Fruit fly (Drosophila melanogaster) whole organism, embryonic: ENCODE data around the gene Nf-YC.

Experiments
- Bteb2 ChIP-seq: fragments of 200-800 bp; sonication (Bioruptor generic); optimal IDR thresholded peaks from 2 replicates; lab custom pipeline; 2016; ENCODE audit warnings: missing biosample characterization, missing genetic modification characterization
- CG10209 ChIP-seq: fragments of 200-800 bp; sonication (Bioruptor generic); optimal IDR thresholded peaks from 3 replicates; lab custom pipeline; 2017; ENCODE audit warnings: missing biosample characterization, mild to moderate bottlenecking, missing genetic modification characterization, missing genetic modification reagents
- CG10431 ChIP-seq: fragments of 200-800 bp; sonication (Bioruptor generic); optimal IDR thresholded peaks from 3 replicates; lab custom pipeline; 2018; ENCODE audit warnings: missing biosample characterization, mild to moderate bottlenecking, missing genetic modification characterization
- CG13287 ChIP-seq: fragments of 200-800 bp; sonication (Bioruptor generic); IDR thresholded peaks from 2 replicates; pipeline ENCODE4 v1.3.6; 2022; ENCODE audit warnings: missing biosample characterization, missing genetic modification characterization; ENCODE audit not compliant: partially characterized antibody
- CG15479 ChIP-seq: fragments of 200-800 bp; sonication (Bioruptor generic); optimal IDR thresholded peaks from 3 replicates; lab custom pipeline; 2019; ENCODE audit warnings: missing biosample characterization, mild to moderate bottlenecking, missing genetic modification characterization, moderate library complexity
- CG1603 ChIP-seq: fragments of 200-800 bp; sonication (Bioruptor generic); optimal IDR thresholded peaks from 2 replicates; lab custom pipeline; 2019; ENCODE audit warnings: missing biosample characterization, mild to moderate bottlenecking, missing genetic modification characterization, moderate library complexity
- CG16813 ChIP-seq: fragments of 200-800 bp; sonication (Bioruptor generic); IDR thresholded peaks from 3 replicates; pipeline ENCODE4 v1.3.6; 2022; ENCODE audit warnings: missing biosample characterization, missing genetic modification characterization; ENCODE audit not compliant: partially characterized antibody
- CG16863 ChIP-seq: fragments of 200-800 bp; sonication (Bioruptor generic); optimal IDR thresholded peaks from 3 replicates; lab custom pipeline; 2016; ENCODE audit warnings: missing biosample characterization, missing genetic modification characterization
- CG2875 ChIP-seq: fragments of 200-800 bp; sonication (Bioruptor generic); optimal IDR thresholded peaks from 2 replicates; lab custom pipeline; 2017; ENCODE audit warnings: missing biosample characterization, mild to moderate bottlenecking, missing genetic modification characterization, missing genetic modification reagents
- CG3163 ChIP-seq: fragments of 200-800 bp; sonication (Bioruptor generic); optimal IDR thresholded peaks from 3 replicates; lab custom pipeline; 2016; ENCODE audit warnings: missing biosample characterization, missing genetic modification characterization
- CG32772 ChIP-seq: fragments of 200-800 bp; sonication (Bioruptor generic); IDR thresholded peaks from 2 replicates; pipeline ENCODE4 v1.3.6; 2022; ENCODE audit warnings: missing biosample characterization, missing genetic modification characterization
- CG34376 ChIP-seq: fragments of 200-800 bp; sonication (Bioruptor generic); optimal IDR thresholded peaks from 2 replicates; lab custom pipeline; 2018; ENCODE audit warnings: missing biosample characterization, mild to moderate bottlenecking, missing genetic modification characterization
- CG3847 ChIP-seq: fragments of 200-800 bp; sonication (Bioruptor generic); IDR thresholded peaks from 2 replicates; pipeline ENCODE4 v1.3.6; 2022; ENCODE audit warnings: missing biosample characterization, missing genetic modification characterization
- CG4404 ChIP-seq: fragments of 200-800 bp; sonication (Bioruptor generic); IDR thresholded peaks from 2 replicates; pipeline ENCODE4 v1.3.6; 2022; ENCODE audit warnings: missing biosample characterization, missing genetic modification characterization
- CG6272 ChIP-seq: fragments of 200-800 bp; sonication (Bioruptor generic); IDR thresholded peaks from 2 replicates; pipeline ENCODE4 v1.3.6; 2022; ENCODE audit warnings: missing biosample characterization, missing genetic modification characterization
- CG6813 ChIP-seq: fragments of 200-800 bp; sonication (Bioruptor generic); optimal IDR thresholded peaks from 2 replicates; lab custom pipeline; 2017; ENCODE audit warnings: missing biosample characterization, missing genetic modification characterization, mild to moderate bottlenecking, moderate library complexity, missing genetic modification reagents
- CG7928 ChIP-seq: fragments of 200-800 bp; sonication (Bioruptor generic); optimal IDR thresholded peaks from 2 replicates; lab custom pipeline; 2017; ENCODE audit warnings: missing biosample characterization, mild to moderate bottlenecking, missing genetic modification characterization
- CG7963 ChIP-seq: fragments of 200-800 bp; sonication (Bioruptor generic); IDR thresholded peaks from 3 replicates; pipeline ENCODE4 v1.3.6; 2022; ENCODE audit warnings: missing biosample characterization, missing genetic modification characterization; ENCODE audit not compliant: partially characterized antibody
- CG9609 ChIP-seq: fragments of 200-800 bp; sonication (Bioruptor generic); optimal IDR thresholded peaks from 3 replicates; lab custom pipeline; 2016; ENCODE audit warnings: missing biosample characterization, missing genetic modification characterization
- CG9797 ChIP-seq: fragments of 200-800 bp; sonication (Bioruptor generic); optimal IDR thresholded peaks from 3 replicates; lab custom pipeline; 2018; ENCODE audit warnings: missing biosample characterization, mild to moderate bottlenecking, missing genetic modification characterization
- CTCF ChIP-seq: fragments of 200-800 bp; sonication (Bioruptor generic); optimal IDR thresholded peaks from 2 replicates; lab custom pipeline; 2017; ENCODE audit warnings: missing biosample characterization, mild to moderate bottlenecking, missing genetic modification characterization, moderate library complexity
- Chrac-16 ChIP-seq: fragments of 200-800 bp; sonication (Bioruptor generic); optimal IDR thresholded peaks from 3 replicates; lab custom pipeline; 2016; ENCODE audit warnings: missing biosample characterization, missing genetic modification characterization
- ERR ChIP-seq: fragments of 200-800 bp; sonication (Bioruptor generic); optimal IDR thresholded peaks from 2 replicates; lab custom pipeline; 2016; ENCODE audit warnings: missing biosample characterization, missing genetic modification characterization
- Gsc ChIP-seq: fragments of 200-800 bp; sonication (Bioruptor generic); IDR thresholded peaks from 2 replicates; pipeline ENCODE4 v1.3.6; 2022; ENCODE audit warnings: missing biosample characterization, missing genetic modification characterization
- Gug ChIP-seq: fragments of 200-800 bp; sonication (Bioruptor generic); IDR thresholded peaks from 4 replicates; pipeline ENCODE4 v1.3.6; 2022; ENCODE audit warnings: missing biosample characterization, missing genetic modification characterization
- Mad ChIP-seq: fragments of 200-800 bp; sonication (Bioruptor generic); optimal IDR thresholded peaks from 2 replicates; lab custom pipeline; 2016; ENCODE audit warnings: missing biosample characterization, missing genetic modification characterization
- Mes4 ChIP-seq: fragments of 200-800 bp; sonication (Bioruptor generic); optimal IDR thresholded peaks from 2 replicates; lab custom pipeline; 2016; ENCODE audit warnings: missing biosample characterization, missing genetic modification characterization
- Opbp ChIP-seq: fragments of 200-800 bp; sonication (Bioruptor generic); IDR thresholded peaks from 3 replicates; pipeline ENCODE4 v1.3.6; 2022; ENCODE audit warnings: missing biosample characterization, missing genetic modification characterization; ENCODE audit not compliant: partially characterized antibody
- Optix ChIP-seq: fragments of 200-800 bp; sonication (Bioruptor generic); IDR thresholded peaks from 3 replicates; pipeline ENCODE4 v1.3.6; 2022; ENCODE audit warnings: missing biosample characterization, missing genetic modification characterization
- Ptx1 ChIP-seq: fragments of 200-800 bp; sonication (Bioruptor generic); IDR thresholded peaks from 2 replicates; pipeline ENCODE4 v1.3.6; 2022; ENCODE audit warnings: missing biosample characterization, missing genetic modification characterization
- Stat92E ChIP-seq, 3 experiments: fragments of >200 bp in 2 of 3; fragments of 200-800 bp in 1 of 3; sonication (Bioruptor generic) in 1 of 3; optimal IDR thresholded peaks; 2 replicates each; lab custom pipeline; 2017 to 2019; ENCODE audit warnings: missing biosample characterization in 3 of 3, missing genetic modification characterization in 3 of 3, mild to moderate bottlenecking in 1 of 3, moderate library complexity in 1 of 3
- Usf ChIP-seq: fragments of 200-800 bp; sonication (Bioruptor generic); optimal IDR thresholded peaks from 2 replicates; lab custom pipeline; 2017; ENCODE audit warnings: missing genotype, missing biosample characterization, missing genetic modification characterization
- YL-1 ChIP-seq: fragments of 200-800 bp; sonication (Bioruptor generic); optimal IDR thresholded peaks from 3 replicates; lab custom pipeline; 2017; ENCODE audit warnings: missing biosample characterization, mild to moderate bottlenecking, missing genetic modification characterization
- amos ChIP-seq: fragments of 200-800 bp; sonication (Bioruptor generic); IDR thresholded peaks from 2 replicates; pipeline ENCODE4 v1.3.6; 2022; ENCODE audit warnings: missing biosample characterization, missing genetic modification characterization; ENCODE audit not compliant: partially characterized antibody
- ato ChIP-seq: fragments of 200-800 bp; sonication (Bioruptor generic); IDR thresholded peaks from 2 replicates; pipeline ENCODE4 v1.3.6; 2022; ENCODE audit warnings: missing biosample characterization, missing genetic modification characterization; ENCODE audit not compliant: partially characterized antibody
- cad ChIP-seq: fragments of >200 bp; optimal IDR thresholded peaks from 2 replicates; lab custom pipeline; 2017; ENCODE audit warnings: missing biosample characterization, missing genetic modification characterization
- cas ChIP-seq: fragments of 200-800 bp; sonication (Bioruptor generic); IDR thresholded peaks from 2 replicates; pipeline ENCODE4 v1.3.6; 2022; ENCODE audit warnings: missing biosample characterization, missing genetic modification characterization
- en ChIP-seq: fragments of 200-800 bp; sonication (Bioruptor generic); optimal IDR thresholded peaks from 2 replicates; lab custom pipeline; 2016; ENCODE audit warnings: missing biosample characterization, missing genetic modification characterization
- lmd ChIP-seq: fragments of 200-800 bp; sonication (Bioruptor generic); IDR thresholded peaks from 2 replicates; pipeline ENCODE4 v1.3.6; 2022; ENCODE audit warnings: missing biosample characterization, missing genetic modification characterization
- mam ChIP-seq: fragments of 200-800 bp; sonication (Bioruptor generic); optimal IDR thresholded peaks from 3 replicates; lab custom pipeline; 2016; ENCODE audit warnings: missing biosample characterization, missing genetic modification characterization
- nau ChIP-seq: fragments of 200-800 bp; sonication (Bioruptor generic); optimal IDR thresholded peaks from 3 replicates; lab custom pipeline; 2017; ENCODE audit warnings: missing biosample characterization, mild to moderate bottlenecking, missing genetic modification characterization, missing genetic modification reagents
- p53 ChIP-seq: fragments of 200-800 bp; sonication (Bioruptor generic); optimal IDR thresholded peaks from 2 replicates; lab custom pipeline; 2016; ENCODE audit warnings: missing biosample characterization, missing genetic modification characterization
- pum ChIP-seq: fragments of 200-800 bp; sonication (Bioruptor generic); optimal IDR thresholded peaks from 2 replicates; lab custom pipeline; 2016; ENCODE audit warnings: missing biosample characterization, missing genetic modification characterization
- rib ChIP-seq: fragments of 200-800 bp; sonication (Bioruptor generic); IDR thresholded peaks from 2 replicates; pipeline ENCODE4 v1.3.6; 2022; ENCODE audit warnings: missing biosample characterization, missing genetic modification characterization
- sc ChIP-seq, 3 experiments: fragments of >200 bp in 2 of 3; fragments of 200-800 bp in 1 of 3; sonication (Bioruptor generic) in 1 of 3; optimal IDR thresholded peaks; 2 replicates in 2 of 3; 3 replicates in 1 of 3; lab custom pipeline; 2017; ENCODE audit warnings: mild to moderate bottlenecking in 1 of 3, missing biosample characterization in 1 of 3, missing genetic modification characterization in 1 of 3, missing genetic modification reagents in 1 of 3
- sens ChIP-seq: fragments of 200-800 bp; sonication (Bioruptor generic); peaks from one replicate; lab custom pipeline; 2016; ENCODE audit warnings: missing biosample characterization, missing genetic modification characterization
- sob ChIP-seq: fragments of 200-800 bp; sonication (Bioruptor generic); IDR thresholded peaks from 2 replicates; pipeline ENCODE4 v1.3.6; 2022; ENCODE audit warnings: missing biosample characterization, missing genetic modification characterization
- tll ChIP-seq, 2 experiments: fragments of 200-800 bp in 1 of 2; fragments of >200 bp in 1 of 2; sonication (Bioruptor generic) in 1 of 2; optimal IDR thresholded peaks; 2 replicates each; lab custom pipeline; 2017 to 2019; ENCODE audit warnings: missing biosample characterization in 2 of 2, missing genetic modification characterization in 2 of 2, mild to moderate bottlenecking in 1 of 2, moderate library complexity in 1 of 2
- vfl ChIP-seq: fragments of 200-800 bp; sonication (Bioruptor generic); optimal IDR thresholded peaks from 2 replicates; lab custom pipeline; 2016; ENCODE audit warnings: missing biosample characterization, missing genetic modification characterization
- wor ChIP-seq: fragments of 200-800 bp; sonication (Bioruptor generic); IDR thresholded peaks from 2 replicates; pipeline ENCODE4 v1.3.6; 2022; ENCODE audit warnings: missing biosample characterization, missing genetic modification characterization

The Nf-YC gene

DNA sequence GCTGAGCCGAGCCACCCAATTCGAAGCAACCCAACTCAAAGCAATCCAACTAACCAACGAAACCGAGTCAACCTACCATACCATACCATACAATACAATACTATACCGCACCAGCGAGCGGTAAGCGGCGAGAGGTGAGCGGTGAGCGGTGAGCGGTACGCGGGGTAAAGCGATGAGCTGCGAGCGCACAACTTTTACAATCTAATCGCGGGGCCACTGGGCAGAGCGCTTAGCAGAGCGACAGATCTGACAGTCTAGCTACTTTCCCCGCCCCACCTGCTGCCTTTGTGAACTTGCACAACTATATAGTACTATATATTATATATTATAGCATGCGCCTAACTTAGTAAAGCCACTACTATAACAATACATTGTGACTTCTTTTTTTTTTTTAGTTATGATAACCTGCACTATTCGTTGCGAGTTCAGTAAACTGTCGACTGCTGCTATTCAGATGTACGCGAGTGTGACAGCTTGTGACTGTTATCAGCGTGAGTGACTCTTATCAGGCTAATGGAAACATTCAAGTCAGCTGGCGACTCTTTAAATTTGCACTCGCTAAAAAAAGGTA, 19.9 kb downstream of the Nf-YC start (continued):
- TF ChIP-seq cas (GFP tag; lab: Robert Waterston, UW) (0 out of 2 replicates have a peak, but pooled peaks have one; percentile 44), CG16863 (GFP tag; lab: Kevin White, UChicago) (no peak), Usf (GFP tag; lab: Kevin White, UChicago) (no peak), Chrac-16 (GFP tag; lab: Kevin White, UChicago) (peak; percentile 17), rib (peak; percentile 68), Bteb2 (GFP tag; lab: Kevin White, UChicago) (no peak), Gsc (GFP tag; lab: Robert Waterston, UW) (no peak), CG6813 (GFP tag; lab: Kevin White, UChicago) (no peak), CG7963 (GFP tag; lab: Robert Waterston, UW) (no peak), Ptx1 (peak; percentile 56; the same call in 1 of the 2 replicates), p53 (GFP tag; lab: Kevin White, UChicago) (no peak), ERR (GFP tag; lab: Kevin White, UChicago) (no peak), Mes4 (GFP tag; lab: Kevin White, UChicago) (no peak), CG1603 (tag; lab: Kevin White, UChicago) (no peak), pum (GFP tag; lab: Kevin White, UChicago) (no peak), YL-1 (no peak), sc (optimal IDR thresholded peaks at IDR 0.05; lab: Kevin White, UChicago) (no peak), sc (GFP tag; optimal IDR thresholded peaks at IDR 0.05; lab: Kevin White, UChicago) (no peak), CG10431 (GFP tag; lab: Kevin White, UChicago) (no peak), amos (GFP tag; lab: Robert Waterston, UW) (peak; percentile 33; the same call in 1 of the 2 replicates), vfl (GFP tag; lab: Kevin White, UChicago) (no peak), sens (peak; percentile 50), Mad (no peak), mam (GFP tag; lab: Kevin White, UChicago) (no peak), CG3847 (GFP tag; lab: Robert Waterston, UW) (0 out of 2 replicates have a peak, but pooled peaks have one; percentile 16), CG3163 (no peak), CG15479 (GFP tag; lab: Kevin White, UChicago) (no peak), CG16813 (GFP tag; lab: Robert Waterston, UW) (no peak), Stat92E (GFP tag; optimal IDR thresholded peaks at IDR 0.05; lab: Kevin White, UChicago) (no peak), CG9609 (no peak), CG10209 (peak; percentile 45), CG6272 (GFP tag; lab: Robert Waterston, UW) (no peak), lmd (GFP tag; lab: Robert Waterston, UW) (peak; percentile 30; the same call in 1 of the 2 replicates), sob (GFP tag; lab: Robert Waterston, UW) (no peak; the same call in 1 of the 2 replicates), CTCF (GFP tag; lab: Kevin White, UChicago) (no peak), wor (GFP tag; lab: Robert Waterston, UW) (no peak), CG13287 (GFP tag; lab: Robert Waterston, UW) (peak; percentile 34; the same call in 1 of the 2 replicates), Optix (GFP tag; lab: Robert Waterston, UW) (0 out of 3 replicates have a peak, but pooled peaks have one; percentile 25), CG2875 (GFP tag; lab: Kevin White, UChicago) (no peak), CG9797 (GFP tag; lab: Kevin White, UChicago) (no peak), cad (GFP tag; lab: Kevin White, UChicago) (no peak), Opbp (GFP tag; lab: Robert Waterston, UW) (no peak), CG7928 (peak; percentile 23), CG34376 (GFP tag; lab: Kevin White, UChicago) (peak; percentile 78), CG32772 (GFP tag; lab: Robert Waterston, UW) (no peak), tll (GFP tag; optimal IDR thresholded peaks at IDR 0.05; lab: Kevin White, UChicago) (no peak), CG4404 (GFP tag; lab: Robert Waterston, UW) (no peak), nau (no peak), ato (GFP tag; lab: Robert Waterston, UW) (no peak), en (no peak), Gug (GFP tag; lab: Robert Waterston, UW) (no peak)
